Worm (Caenorhabditis elegans) whole organism, L3 larva: ENCODE results near the gene dmd-7.
A peak's percentile ranks its signal among the peaks of the same experiment; 100 is the strongest.

Experiments used
- R02D3.7 ChIP-seq: fragments of 150-350 bp; optimal IDR thresholded peaks from 2 replicates; lab custom pipeline; 2014; ENCODE audit warnings: missing biosample characterization, missing genetic modification characterization
- ZK546.5 ChIP-seq: sonication (generic microtip); optimal IDR thresholded peaks from 2 replicates; lab custom pipeline; 2017; ENCODE audit warnings: missing biosample characterization, missing genetic modification characterization
- aly-2 ChIP-seq: fragments of 150-350 bp; optimal IDR thresholded peaks from 2 replicates; lab custom pipeline; 2014; ENCODE audit warnings: missing biosample characterization, missing genetic modification characterization
- ama-1 ChIP-seq: fragments of 150-350 bp; optimal IDR thresholded peaks from 2 replicates; lab custom pipeline; 2018
- ceh-16 ChIP-seq: sonication (generic microtip); optimal IDR thresholded peaks from 2 replicates; lab custom pipeline; 2017; ENCODE audit warnings: missing biosample characterization, missing genetic modification characterization
- ceh-28 ChIP-seq: fragments of 150-350 bp; optimal IDR thresholded peaks from 2 replicates; lab custom pipeline; 2014; ENCODE audit warnings: missing biosample characterization, missing genetic modification reagents, missing genetic modification characterization
- daf-12 ChIP-seq: fragments of 150-350 bp; optimal IDR thresholded peaks from 2 replicates; lab custom pipeline; 2014; ENCODE audit warnings: missing biosample characterization, missing genetic modification reagents, missing genetic modification characterization
- egl-27 ChIP-seq: sonication (generic microtip); optimal IDR thresholded peaks from 4 replicates; lab custom pipeline; 2017; ENCODE audit warnings: missing biosample characterization, missing genetic modification reagents, missing genetic modification characterization
- egl-5 ChIP-seq: fragments of 150-350 bp; optimal IDR thresholded peaks from 2 replicates; lab custom pipeline; 2017; ENCODE audit warnings: missing biosample characterization, missing genetic modification reagents, missing genetic modification characterization, inconsistent platforms
- elt-1 ChIP-seq: fragments of 150-350 bp; optimal IDR thresholded peaks from 2 replicates; lab custom pipeline; 2014; ENCODE audit warnings: missing biosample characterization, missing genetic modification characterization
- elt-2 ChIP-seq: sonication (generic microtip); optimal IDR thresholded peaks from 2 replicates; lab custom pipeline; 2016; ENCODE audit warnings: missing genetic modification reagents, mild to moderate bottlenecking, missing genetic modification characterization, missing compliant biosample characterization
- elt-3 ChIP-seq, 3 experiments: fragments of 150-350 bp in 1 of 3; sonication (generic microtip) in 2 of 3; optimal IDR thresholded peaks; 2 replicates in 2 of 3; 4 replicates in 1 of 3; lab custom pipeline; 2014 to 2017; ENCODE audit warnings: missing biosample characterization in 3 of 3, missing genetic modification characterization in 3 of 3
- fkh-10 ChIP-seq: sonication (generic microtip); optimal IDR thresholded peaks from 2 replicates; lab custom pipeline; 2017; ENCODE audit warnings: missing biosample characterization, missing genetic modification reagents, missing genetic modification characterization
- fkh-2 ChIP-seq: fragments of 150-350 bp; optimal IDR thresholded peaks from 2 replicates; lab custom pipeline; 2014; ENCODE audit warnings: missing biosample characterization, missing genetic modification reagents, missing genetic modification characterization
- fos-1 ChIP-seq: fragments of 150-350 bp; optimal IDR thresholded peaks from 2 replicates; lab custom pipeline; 2014; ENCODE audit warnings: missing biosample characterization, missing genetic modification characterization
- hmg-11 ChIP-seq: sonication (generic microtip); optimal IDR thresholded peaks from 2 replicates; lab custom pipeline; 2016; ENCODE audit warnings: missing genetic modification characterization, missing compliant biosample characterization
- jun-1 ChIP-seq: fragments of 150-350 bp; optimal IDR thresholded peaks from 2 replicates; lab custom pipeline; 2014; ENCODE audit warnings: missing biosample characterization, missing genetic modification reagents, missing genetic modification characterization
- lin-15B ChIP-seq: fragments of 150-350 bp; optimal IDR thresholded peaks from 2 replicates; lab custom pipeline; 2014; ENCODE audit warnings: missing biosample characterization, missing genetic modification characterization
- lin-39 ChIP-seq: fragments of 150-350 bp; optimal IDR thresholded peaks from 2 replicates; lab custom pipeline; 2018; ENCODE audit warnings: missing biosample characterization, missing genetic modification reagents, missing genetic modification characterization
- lsy-12 ChIP-seq: sonication (generic microtip); optimal IDR thresholded peaks from 2 replicates; lab custom pipeline; 2016; ENCODE audit warnings: mild to moderate bottlenecking, missing genetic modification characterization, missing compliant biosample characterization
- mdl-1 ChIP-seq: fragments of 150-350 bp; optimal IDR thresholded peaks from 2 replicates; lab custom pipeline; 2014; ENCODE audit warnings: missing biosample characterization, missing genetic modification characterization
- mml-1 ChIP-seq: fragments of 150-350 bp; sonication (generic microtip); optimal IDR thresholded peaks from 3 replicates; lab custom pipeline; 2014; ENCODE audit warnings: missing biosample characterization, missing genetic modification characterization
- nfya-1 ChIP-seq: sonication (generic microtip); optimal IDR thresholded peaks from 2 replicates; lab custom pipeline; 2017; ENCODE audit warnings: missing genetic modification characterization, mild to moderate bottlenecking, missing compliant biosample characterization, antibody characterized with exemption, moderate library complexity; ENCODE audit not compliant: insufficient read depth
- nhr-11 ChIP-seq: fragments of 150-350 bp; optimal IDR thresholded peaks from 2 replicates; lab custom pipeline; 2014; ENCODE audit warnings: missing biosample characterization, missing genetic modification characterization
- nhr-12 ChIP-seq: fragments of 150-350 bp; optimal IDR thresholded peaks from 2 replicates; lab custom pipeline; 2014; ENCODE audit warnings: missing biosample characterization, missing genetic modification characterization
- nhr-23 ChIP-seq: fragments of 150-350 bp; optimal IDR thresholded peaks from 2 replicates; lab custom pipeline; 2014; ENCODE audit warnings: missing biosample characterization, missing genetic modification reagents, missing genetic modification characterization
- nhr-237 ChIP-seq: fragments of 150-350 bp; optimal IDR thresholded peaks from 2 replicates; lab custom pipeline; 2014; ENCODE audit warnings: missing biosample characterization, missing genetic modification characterization
- nhr-25 ChIP-seq: sonication (generic microtip); optimal IDR thresholded peaks from 2 replicates; lab custom pipeline; 2017; ENCODE audit warnings: missing biosample characterization, missing genetic modification characterization
- nhr-28 ChIP-seq: fragments of 150-350 bp; optimal IDR thresholded peaks from 2 replicates; lab custom pipeline; 2014; ENCODE audit warnings: missing biosample characterization, missing genetic modification characterization
- nhr-43 ChIP-seq: sonication (generic microtip); optimal IDR thresholded peaks from 2 replicates; lab custom pipeline; 2016; ENCODE audit warnings: mild to moderate bottlenecking, missing genetic modification characterization, missing compliant biosample characterization; ENCODE audit not compliant: poor library complexity, severe bottlenecking
- nhr-67 ChIP-seq: fragments of 150-350 bp; optimal IDR thresholded peaks from 2 replicates; lab custom pipeline; 2014; ENCODE audit warnings: missing biosample characterization, missing genetic modification characterization
- nhr-76 ChIP-seq: fragments of 150-350 bp; sonication (generic microtip); optimal IDR thresholded peaks from 5 replicates; lab custom pipeline; 2014; ENCODE audit warnings: missing biosample characterization, missing genetic modification characterization
- pha-4 ChIP-seq: fragments of 150-350 bp; optimal IDR thresholded peaks from 2 replicates; lab custom pipeline; 2014; ENCODE audit warnings: missing biosample characterization, missing genetic modification reagents, missing genetic modification characterization
- pqm-1 ChIP-seq: fragments of 150-350 bp; optimal IDR thresholded peaks from 2 replicates; lab custom pipeline; 2017; ENCODE audit warnings: missing biosample characterization, missing genetic modification characterization, inconsistent platforms
- sea-2 ChIP-seq: fragments of 150-350 bp; sonication (generic microtip); optimal IDR thresholded peaks from 4 replicates; lab custom pipeline; 2014; ENCODE audit warnings: missing biosample characterization, missing genetic modification reagents, missing genetic modification characterization
- skn-1 ChIP-seq: fragments of 150-350 bp; optimal IDR thresholded peaks from 2 replicates; lab custom pipeline; 2014; ENCODE audit warnings: missing biosample characterization, missing genetic modification characterization
- tbx-2 ChIP-seq: sonication (generic microtip); optimal IDR thresholded peaks from 2 replicates; lab custom pipeline; 2016; ENCODE audit warnings: mild to moderate bottlenecking, missing genetic modification characterization, missing compliant biosample characterization
- unc-39 ChIP-seq: sonication (generic microtip); optimal IDR thresholded peaks from 4 replicates; lab custom pipeline; 2017; ENCODE audit warnings: missing biosample characterization, missing genetic modification characterization
- unc-62 ChIP-seq: fragments of 150-350 bp; sonication (generic microtip); optimal IDR thresholded peaks from 4 replicates; lab custom pipeline; 2014; ENCODE audit warnings: missing biosample characterization, missing genetic modification reagents, missing genetic modification characterization
- zag-1 ChIP-seq: fragments of 150-350 bp; optimal IDR thresholded peaks from 2 replicates; lab custom pipeline; 2014; ENCODE audit warnings: missing biosample characterization, missing genetic modification characterization
- ztf-11 ChIP-seq: fragments of 150-350 bp; optimal IDR thresholded peaks from 2 replicates; lab custom pipeline; 2014; ENCODE audit warnings: missing biosample characterization, missing genetic modification characterization
- ztf-4 ChIP-seq: fragments of 150-350 bp; optimal IDR thresholded peaks from 2 replicates; lab custom pipeline; 2014; ENCODE audit warnings: missing biosample characterization, missing genetic modification characterization

Gene dmd-7

ce11 chrV:6222779-6223276, 23.9 kb upstream of the dmd-7 start:
- peak; percentile 38 for TF ChIP-seq elt-2 (tag; lab: Kevin White, UChicago)
- peak; percentile 71 for TF ChIP-seq nhr-43 (tag; lab: Kevin White, UChicago)
- TF ChIP-seq ama-1 (lab: Kevin White, UChicago) = peak; percentile 40
- TF ChIP-seq hmg-11 (tag; lab: Kevin White, UChicago) = peak; percentile 8
- peak; percentile 27 for TF ChIP-seq aly-2 (tag; lab: Kevin White, UChicago)
- TF ChIP-seq skn-1 = no peak
- TF ChIP-seq jun-1 (tag; lab: Kevin White, UChicago) = peak; percentile 6
- no peak for TF ChIP-seq unc-39 (tag; lab: Kevin White, UChicago)
- TF ChIP-seq elt-3 (tag; optimal IDR thresholded peaks at IDR 0.05; lab: Kevin White, UChicago) = peak in 1 of 3 experiments; percentile 15
- peak; percentile 14 for TF ChIP-seq nhr-23
- TF ChIP-seq tbx-2 (tag; lab: Kevin White, UChicago) = no peak
- TF ChIP-seq pha-4 (tag; lab: Kevin White, UChicago) = no peak

ce11 chrV:6223315-6224018, 23.3 kb upstream of the dmd-7 start:
- TF ChIP-seq egl-5 (tag; lab: Kevin White, UChicago) (no peak), hmg-11 (tag; lab: Kevin White, UChicago) (no peak), nhr-25 (tag; lab: Kevin White, UChicago) (no peak), ama-1 (lab: Kevin White, UChicago) (no peak), mdl-1 (tag; lab: Kevin White, UChicago) (no peak), fkh-10 (GFP tag; lab: Kevin White, UChicago) (no peak), elt-2 (tag; lab: Kevin White, UChicago) (no peak), nhr-43 (tag; lab: Kevin White, UChicago) (peak; percentile 77), nhr-12 (tag; lab: Kevin White, UChicago) (no peak), sea-2 (GFP tag; lab: Kevin White, UChicago) (no peak), unc-39 (tag; lab: Kevin White, UChicago) (no peak), nhr-67 (tag; lab: Kevin White, UChicago) (no peak), fos-1 (tag; lab: Kevin White, UChicago) (no peak), ZK546.5 (tag; lab: Kevin White, UChicago) (no peak), ztf-4 (peak; percentile 66), nhr-28 (no peak)

- TF ChIP-seq aly-2 (tag; lab: Kevin White, UChicago) (no peak), ama-1 (lab: Kevin White, UChicago) (peak; percentile 79)
Observed at ce11 chrV:6224019-6224335, 22.8 kb upstream of the dmd-7 start.

ce11 chrV:6224494-6224959, 22.2 kb upstream of the dmd-7 start:
- TF ChIP-seq unc-62 (peak; percentile 99), zag-1 (tag; lab: Kevin White, UChicago) (peak; percentile 69), nhr-237 (tag; lab: Kevin White, UChicago) (no peak), nhr-76 (tag; lab: Kevin White, UChicago) (peak; percentile 68), ceh-16 (peak; percentile 51), ama-1 (lab: Kevin White, UChicago) (peak; percentile 98), nhr-11 (tag; lab: Kevin White, UChicago) (peak; percentile 90), lin-15B (tag; lab: Kevin White, UChicago) (peak; percentile 71), elt-1 (tag; lab: Kevin White, UChicago) (peak; percentile 81), nfya-1 (tag; lab: Kevin White, UChicago) (peak; percentile 97), daf-12 (no peak), pha-4 (tag; lab: Kevin White, UChicago) (peak; percentile 97), sea-2 (GFP tag; lab: Kevin White, UChicago) (peak; percentile 61), mml-1 (no peak), nhr-12 (tag; lab: Kevin White, UChicago) (no peak), hmg-11 (tag; lab: Kevin White, UChicago) (peak; percentile 87), ztf-11 (tag; lab: Kevin White, UChicago) (no peak), lin-39 (tag; lab: Kevin White, UChicago) (peak; percentile 97), elt-2 (tag; lab: Kevin White, UChicago) (peak; percentile 91), mdl-1 (tag; lab: Kevin White, UChicago) (peak; percentile 93), fkh-2 (tag; lab: Kevin White, UChicago) (peak; percentile 78), pqm-1 (peak; percentile 69), ztf-4 (peak; percentile 91), nhr-23 (peak; percentile 94), jun-1 (tag; lab: Kevin White, UChicago) (peak; percentile 95), lsy-12 (tag; lab: Kevin White, UChicago) (peak; percentile 93), R02D3.7 (tag; lab: Kevin White, UChicago) (peak; percentile 62), fos-1 (tag; lab: Kevin White, UChicago) (peak; percentile 5), ceh-28 (tag; lab: Kevin White, UChicago) (peak; percentile 89), egl-27 (peak; percentile 95), aly-2 (tag; lab: Kevin White, UChicago) (no peak), ZK546.5 (tag; lab: Kevin White, UChicago) (no peak), nhr-43 (tag; lab: Kevin White, UChicago) (peak; percentile 88), nhr-25 (tag; lab: Kevin White, UChicago) (peak; percentile 95)
